Worm (Caenorhabditis elegans): ENCODE data around the gene nhr-21.

DNA sequence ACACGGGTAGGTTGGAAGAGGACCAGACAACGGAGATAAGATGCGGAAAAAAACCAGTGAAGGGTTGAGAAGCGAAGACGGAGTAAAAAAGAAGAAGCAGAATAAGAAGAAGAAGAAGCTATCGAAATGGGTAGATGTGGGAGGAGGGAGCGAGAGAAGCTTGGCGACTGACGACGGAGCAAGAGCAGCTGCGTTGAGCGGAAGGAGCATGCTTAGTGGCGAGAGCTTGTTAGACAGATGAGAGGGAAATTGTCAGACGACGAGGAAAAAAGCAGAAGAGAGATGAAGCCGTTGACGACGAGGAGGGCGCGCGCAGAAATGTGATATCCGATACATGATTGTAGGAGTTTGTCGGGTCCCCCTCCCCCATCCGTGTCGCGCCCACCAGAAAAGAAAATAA, 12.0 kb upstream of the nhr-21 start:
- TF ChIP-seq nhr-11 (tag; optimal IDR thresholded peaks at IDR 0.05) (peak; percentile 7), unc-62 (GFP tag; optimal IDR thresholded peaks at IDR 0.05) (no peak), lin-39 (tag; optimal IDR thresholded peaks at IDR 0.05) (peak; percentile 77), pha-4 (tag; optimal IDR thresholded peaks at IDR 0.05) (no peak), egl-5 (tag; optimal IDR thresholded peaks at IDR 0.05) (peak; percentile 24), nhr-28 (tag; optimal IDR thresholded peaks at IDR 0.05) (no peak), egl-27 (tag; optimal IDR thresholded peaks at IDR 0.05) (no peak), nfya-1 (tag; optimal IDR thresholded peaks at IDR 0.05; ENCODE audit: insufficient read depth) (peak; percentile 78), nhr-23 (tag; optimal IDR thresholded peaks at IDR 0.05) (no peak), unc-39 (tag; optimal IDR thresholded peaks at IDR 0.05) (no peak)

Data from whole organism, L3 larva.